Worm (Caenorhabditis elegans) whole organism, young adult: Measurements from ENCODE around the gene rmd-2.
"Not testable (repeated sequence)": the region's sequence is repeated elsewhere in the genome, so short reads cannot be mapped to it uniquely, and the experiment has no call there.

Source experiments
- B0019.2 ChIP-seq: fragments of 200-800 bp; sonication (Bioruptor generic); conservative IDR thresholded peaks from 2 replicates; pipeline ENCODE4 v1.3.6; 2022; ENCODE audit warnings: missing genetic modification reagents, missing genetic modification characterization, missing compliant biosample characterization
- B0336.3 ChIP-seq: fragments of 200-800 bp; sonication (Bioruptor generic); IDR thresholded peaks from 2 replicates; pipeline ENCODE4 v1.3.6; 2022; ENCODE audit warnings: missing genetic modification characterization, missing compliant biosample characterization
- F22D6.2 ChIP-seq: sonication (generic microtip); optimal IDR thresholded peaks from 2 replicates; lab custom pipeline; 2016; ENCODE audit warnings: mild to moderate bottlenecking, missing genetic modification characterization, missing compliant biosample characterization
- F23B12.7 ChIP-seq: sonication (generic microtip); optimal IDR thresholded peaks from 2 replicates; lab custom pipeline; 2017; ENCODE audit warnings: missing genetic modification characterization, mild to moderate bottlenecking, missing compliant biosample characterization, antibody characterized with exemption, moderate library complexity; ENCODE audit not compliant: insufficient read depth
- F33H1.4 ChIP-seq: fragments of 200-800 bp; sonication (Bioruptor generic); IDR thresholded peaks from 2 replicates; pipeline ENCODE4 v1.3.6; 2022; ENCODE audit warnings: missing genetic modification reagents, missing genetic modification characterization, missing compliant biosample characterization
- K11D2.4 ChIP-seq: fragments of 200-800 bp; sonication (Bioruptor generic); IDR thresholded peaks from 2 replicates; pipeline ENCODE4 v1.3.6; 2022; ENCODE audit warnings: missing genetic modification reagents, missing genetic modification characterization, missing compliant biosample characterization
- K12H6.12 ChIP-seq: fragments of 200-800 bp; sonication (Bioruptor generic); optimal IDR thresholded peaks from 2 replicates; lab custom pipeline; 2018; ENCODE audit warnings: mild to moderate bottlenecking, missing genetic modification characterization, missing compliant biosample characterization
- T07F8.4 ChIP-seq: sonication (generic microtip); optimal IDR thresholded peaks from 2 replicates; lab custom pipeline; 2016; ENCODE audit warnings: mild to moderate bottlenecking, missing genetic modification characterization, moderate library complexity, missing compliant biosample characterization
- Y79H2A.3 ChIP-seq: fragments of 200-800 bp; sonication (Bioruptor generic); conservative IDR thresholded peaks from 2 replicates; pipeline ENCODE4 v1.3.6; 2022; ENCODE audit warnings: missing genetic modification reagents, missing genetic modification characterization, missing compliant biosample characterization
- Y95B8A.8 ChIP-seq: fragments of 200-800 bp; sonication (Bioruptor generic); IDR thresholded peaks from 2 replicates; pipeline ENCODE4 v1.3.6; 2022; ENCODE audit warnings: missing genetic modification reagents, missing genetic modification characterization, missing compliant biosample characterization
- ZK185.1 ChIP-seq: sonication (generic microtip); optimal IDR thresholded peaks from 2 replicates; lab custom pipeline; 2016; ENCODE audit warnings: mild to moderate bottlenecking, missing genetic modification characterization, missing compliant biosample characterization; ENCODE audit not compliant: poor library complexity, severe bottlenecking
- attf-3 ChIP-seq: fragments of 200-800 bp; sonication (Bioruptor generic); conservative IDR thresholded peaks from 2 replicates; pipeline ENCODE4 v1.3.6; 2022; ENCODE audit warnings: missing genetic modification reagents, missing genetic modification characterization, missing compliant biosample characterization
- attf-5 ChIP-seq: fragments of 200-800 bp; sonication (Bioruptor generic); optimal IDR thresholded peaks from 2 replicates; lab custom pipeline; 2018; ENCODE audit warnings: mild to moderate bottlenecking, missing genetic modification characterization, missing compliant biosample characterization
- cebp-1 ChIP-seq, 2 experiments: fragments of 200-800 bp in 1 of 2; sonication (Bioruptor generic) in 1 of 2; sonication (generic microtip) in 1 of 2; IDR thresholded peaks in 1 of 2; optimal IDR thresholded peaks in 1 of 2; 2 replicates each; pipeline versions ENCODE4 v1.3.6 to Lab custom; 2017 to 2022; ENCODE audit warnings: missing compliant biosample characterization in 2 of 2, missing genetic modification characterization in 2 of 2, mild to moderate bottlenecking in 1 of 2, missing genetic modification reagents in 1 of 2, moderate library complexity in 1 of 2
- ceh-91 ChIP-seq: fragments of 200-800 bp; sonication (Bioruptor generic); IDR thresholded peaks from 2 replicates; pipeline ENCODE4 v1.3.6; 2022; ENCODE audit warnings: missing genetic modification reagents, missing genetic modification characterization, missing compliant biosample characterization
- chd-7 ChIP-seq: sonication (generic microtip); optimal IDR thresholded peaks from 2 replicates; lab custom pipeline; 2016; ENCODE audit warnings: mild to moderate bottlenecking, missing genetic modification characterization, moderate library complexity, missing compliant biosample characterization
- dpff-1 ChIP-seq: sonication (generic microtip); optimal IDR thresholded peaks from 2 replicates; lab custom pipeline; 2017; ENCODE audit warnings: mild to moderate bottlenecking, missing genetic modification characterization, missing compliant biosample characterization
- dpl-1 ChIP-seq: fragments of 150-350 bp; optimal IDR thresholded peaks from 2 replicates; lab custom pipeline; 2014; ENCODE audit warnings: missing biosample characterization, missing genetic modification reagents, missing genetic modification characterization
- ets-4 ChIP-seq: fragments of 200-800 bp; sonication (Bioruptor generic); optimal IDR thresholded peaks from 2 replicates; lab custom pipeline; 2018; ENCODE audit warnings: mild to moderate bottlenecking, missing genetic modification characterization, missing compliant biosample characterization
- him-1 ChIP-seq: sonication (generic microtip); optimal IDR thresholded peaks from 2 replicates; lab custom pipeline; 2016; ENCODE audit warnings: missing genotype, missing genetic modification reagents, missing genetic modification characterization, missing compliant biosample characterization
- hmg-1.2 ChIP-seq: fragments of 200-800 bp; sonication (Bioruptor generic); IDR thresholded peaks from 2 replicates; pipeline ENCODE4 v1.3.6; 2022; ENCODE audit warnings: missing genetic modification reagents, missing genetic modification characterization, missing compliant biosample characterization
- hrde-1 ChIP-seq: sonication (generic microtip); optimal IDR thresholded peaks from 2 replicates; lab custom pipeline; 2016; ENCODE audit warnings: missing genetic modification characterization, mild to moderate bottlenecking, missing compliant biosample characterization, moderate library complexity, missing genotype, missing genetic modification reagents, borderline replicate concordance
- hsf-1 ChIP-seq: fragments of 200-800 bp; sonication (Bioruptor generic); IDR thresholded peaks from 2 replicates; pipeline ENCODE4 v1.3.6; 2022; ENCODE audit warnings: missing genetic modification reagents, missing genetic modification characterization, missing compliant biosample characterization
- let-607 ChIP-seq, 2 experiments: fragments of 200-800 bp in 1 of 2; sonication (Bioruptor generic) in 1 of 2; sonication (generic microtip) in 1 of 2; optimal IDR thresholded peaks; 2 replicates each; lab custom pipeline; 2016 to 2018; ENCODE audit warnings: mild to moderate bottlenecking in 2 of 2, missing compliant biosample characterization in 2 of 2, missing genetic modification characterization in 2 of 2, moderate library complexity in 2 of 2, missing genotype in 1 of 2
- lsl-1 ChIP-seq: fragments of 200-800 bp; sonication (Bioruptor generic); optimal IDR thresholded peaks from 2 replicates; lab custom pipeline; 2018; ENCODE audit warnings: mild to moderate bottlenecking, missing genetic modification characterization, moderate library complexity, missing compliant biosample characterization
- madf-10 ChIP-seq: sonication (generic microtip); optimal IDR thresholded peaks from 2 replicates; lab custom pipeline; 2016; ENCODE audit warnings: mild to moderate bottlenecking, missing genetic modification characterization, missing compliant biosample characterization
- madf-6 ChIP-seq: fragments of 200-800 bp; sonication (Bioruptor generic); IDR thresholded peaks from 2 replicates; pipeline ENCODE4 v1.3.6; 2022; ENCODE audit warnings: missing genetic modification reagents, missing genetic modification characterization, missing compliant biosample characterization
- madf-8 ChIP-seq: fragments of 200-800 bp; sonication (Bioruptor generic); conservative IDR thresholded peaks from 2 replicates; pipeline ENCODE4 v1.3.6; 2022; ENCODE audit warnings: missing genetic modification reagents, missing genetic modification characterization, missing compliant biosample characterization
- nhr-80 ChIP-seq: sonication (generic microtip); optimal IDR thresholded peaks from 2 replicates; lab custom pipeline; 2016; ENCODE audit warnings: missing genetic modification characterization, missing compliant biosample characterization
- pha-4 ChIP-seq: fragments of 150-350 bp; sonication (generic microtip); optimal IDR thresholded peaks from 2 replicates; lab custom pipeline; 2014; ENCODE audit warnings: missing biosample characterization, missing genetic modification reagents, missing genetic modification characterization
- rec-8 ChIP-seq, 2 experiments: sonication (generic microtip); optimal IDR thresholded peaks; 2 replicates each; lab custom pipeline; 2016; ENCODE audit warnings: mild to moderate bottlenecking in 2 of 2, missing genetic modification characterization in 2 of 2, missing genetic modification reagents in 2 of 2, missing genotype in 2 of 2, missing biosample characterization in 1 of 2, missing compliant biosample characterization in 1 of 2, moderate library complexity in 1 of 2
- rpc-1 ChIP-seq, 2 experiments: fragments of 150-350 bp in 1 of 2; sonication (generic microtip) in 1 of 2; optimal IDR thresholded peaks; 2 replicates each; lab custom pipeline; 2014 to 2018; ENCODE audit warnings: missing biosample characterization in 1 of 2, missing genetic modification characterization in 1 of 2, missing genetic modification reagents in 1 of 2, missing genotype in 1 of 2
- snpc-3.4 ChIP-seq: sonication (generic microtip); optimal IDR thresholded peaks from 2 replicates; lab custom pipeline; 2017; ENCODE audit warnings: missing genetic modification characterization, mild to moderate bottlenecking, missing compliant biosample characterization, antibody characterized with exemption, moderate library complexity, missing genotype, missing genetic modification reagents
- tbp1 ChIP-seq: fragments of 200-800 bp; sonication (Bioruptor generic); optimal IDR thresholded peaks from 2 replicates; lab custom pipeline; 2018; ENCODE audit warnings: mild to moderate bottlenecking, missing genetic modification characterization, missing compliant biosample characterization
- unc-130 ChIP-seq: sonication (generic microtip); optimal IDR thresholded peaks from 2 replicates; lab custom pipeline; 2016; ENCODE audit warnings: missing genetic modification reagents, missing genetic modification characterization, missing compliant biosample characterization
- zfh-2 ChIP-seq: fragments of 200-800 bp; sonication (Bioruptor generic); conservative IDR thresholded peaks from 2 replicates; pipeline ENCODE4 v1.3.6; 2022; ENCODE audit warnings: missing genetic modification reagents, missing genetic modification characterization, missing compliant biosample characterization
- zim-3 ChIP-seq: sonication (generic microtip); optimal IDR thresholded peaks from 2 replicates; lab custom pipeline; 2017; ENCODE audit warnings: mild to moderate bottlenecking, missing genetic modification characterization, moderate library complexity, missing compliant biosample characterization
- ztf-18 ChIP-seq: sonication (generic microtip); optimal IDR thresholded peaks from 2 replicates; lab custom pipeline; 2016; ENCODE audit warnings: missing genotype, mild to moderate bottlenecking, missing genetic modification characterization, missing compliant biosample characterization

Gene rmd-2

ce11 chrV:9983529-9983928 is 2.5 kb downstream of the rmd-2 start (continued):
- TF ChIP-seq snpc-3.4 = no peak
- TF ChIP-seq F22D6.2 (tag; lab: Kevin White, UChicago) = no peak
- TF ChIP-seq madf-6 (GFP tag; lab: Robert Waterston, UW) = no peak
- no peak for TF ChIP-seq attf-5 (GFP tag; lab: Kevin White, UChicago)
- TF ChIP-seq rec-8 (tag; optimal IDR thresholded peaks at IDR 0.05; lab: Kevin White, UChicago) = no peak
- TF ChIP-seq zim-3 (tag; lab: Kevin White, UChicago) = no peak
- no peak for TF ChIP-seq hrde-1
- TF ChIP-seq chd-7 (tag; lab: Kevin White, UChicago) = no peak
- no peak for TF ChIP-seq ets-4 (GFP tag; lab: Kevin White, UChicago)
- 0 out of 2 replicates have a peak, but pooled peaks have one; percentile 25 for TF ChIP-seq Y79H2A.3 (GFP tag; lab: Robert Waterston, UW)
- TF ChIP-seq hsf-1 (GFP tag; lab: Robert Waterston, UW) = peak; percentile 41; the same call in 1 of the 2 replicates
- TF ChIP-seq B0019.2 = no peak
- TF ChIP-seq hmg-1.2 = no peak; the same call in none of the 2 replicates
- no peak for TF ChIP-seq attf-3
- no peak for TF ChIP-seq dpff-1 (tag; lab: Kevin White, UChicago)
- TF ChIP-seq pha-4 (tag; lab: Kevin White, UChicago) = no peak
- TF ChIP-seq B0336.3 (GFP tag; lab: Robert Waterston, UW) = 0 out of 2 replicates have a peak, but pooled peaks have one; percentile 19
- no peak for TF ChIP-seq rpc-1 (optimal IDR thresholded peaks at IDR 0.05; lab: Kevin White, UChicago)
- no peak for TF ChIP-seq rpc-1 (tag; optimal IDR thresholded peaks at IDR 0.05; lab: Kevin White, UChicago)

DNA sequence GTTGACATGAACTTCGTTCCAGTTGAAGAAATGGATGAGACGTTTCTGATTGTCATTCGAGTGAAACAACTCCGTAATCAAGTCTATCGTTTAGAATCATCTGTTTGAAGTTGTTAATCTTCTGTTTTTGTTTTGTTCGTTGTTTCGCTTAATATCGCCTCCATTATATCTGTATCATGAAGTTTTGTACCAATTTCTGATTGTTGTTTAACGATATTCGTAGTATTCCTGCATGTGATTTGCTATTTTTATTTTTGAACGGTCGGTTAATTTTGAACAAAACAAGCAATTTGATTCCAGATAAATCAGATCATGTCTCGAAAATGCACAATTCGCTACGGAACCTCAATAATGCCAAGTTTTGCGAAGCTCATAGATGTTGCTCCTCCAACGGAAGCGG is 3.5 kb downstream of the rmd-2 start, which contains the start of gene C27H6.9:
TSS of gene C27H6.9 (plus strand) at position 301 of the 400 bp plus-strand sequence.
- TF ChIP-seq hsf-1 (GFP tag; lab: Robert Waterston, UW) = peak; percentile 27; the same call in 1 of the 2 replicates
- no peak for TF ChIP-seq zim-3 (tag; lab: Kevin White, UChicago)
- peak; percentile 14; the same call in 1 of the 2 replicates for TF ChIP-seq madf-6 (GFP tag; lab: Robert Waterston, UW)
- TF ChIP-seq, all 124 proteins: peak for 2

- 0 out of 2 replicates have a peak, but pooled peaks have one; percentile 21 for TF ChIP-seq ceh-91 (GFP tag; lab: Robert Waterston, UW)
- peak; percentile 50; the same call in 1 of the 2 replicates for TF ChIP-seq K11D2.4 (GFP tag; lab: Robert Waterston, UW)
- peak; percentile 15 for TF ChIP-seq T07F8.4 (tag; lab: Kevin White, UChicago)
- peak; percentile 4 for TF ChIP-seq unc-130 (GFP tag; lab: Kevin White, UChicago)
- TF ChIP-seq madf-6 (GFP tag; lab: Robert Waterston, UW) = peak; percentile 53; the same call in 1 of the 2 replicates
- TF ChIP-seq ZK185.1 (tag; lab: Kevin White, UChicago) = peak; percentile 58
- TF ChIP-seq Y95B8A.8 (GFP tag; lab: Robert Waterston, UW) = 0 out of 2 replicates have a peak, but pooled peaks have one; percentile 14
- peak; percentile 14 for TF ChIP-seq K12H6.12
- peak; percentile 70 for TF ChIP-seq madf-10 (tag; lab: Kevin White, UChicago)
- TF ChIP-seq dpl-1 = peak; percentile 12
- TF ChIP-seq cebp-1 (GFP tag; IDR thresholded peaks at IDR 0.05; lab: Robert Waterston, UW) = 0 out of 2 replicates have a peak, but pooled peaks have one; percentile 63
- TF ChIP-seq cebp-1 (tag; optimal IDR thresholded peaks at IDR 0.05; lab: Kevin White, UChicago) = peak; percentile 69
- peak; percentile 49 for TF ChIP-seq hmg-1.2
- TF ChIP-seq attf-3 = peak; percentile 12; the same call in 1 of the 2 replicates
- peak; percentile 15 for TF ChIP-seq chd-7 (tag; lab: Kevin White, UChicago)
- TF ChIP-seq lsl-1 (GFP tag; lab: Kevin White, UChicago) = peak; percentile 63
- 0 out of 2 replicates have a peak, but pooled peaks have one; percentile 45 for TF ChIP-seq B0019.2
- TF ChIP-seq zfh-2 = 0 out of 2 replicates have a peak, but pooled peaks have one; percentile 29
- TF ChIP-seq F23B12.7 = peak; percentile 37
- TF ChIP-seq rpc-1 (optimal IDR thresholded peaks at IDR 0.05; lab: Kevin White, UChicago) = peak; percentile 34
- TF ChIP-seq rpc-1 (tag; optimal IDR thresholded peaks at IDR 0.05; lab: Kevin White, UChicago) = not testable (repeated sequence)
- peak; percentile 50 for TF ChIP-seq ztf-18 (tag; lab: Kevin White, UChicago)
- TF ChIP-seq nhr-80 (tag; lab: Kevin White, UChicago) = peak; percentile 60
- peak; percentile 67 for TF ChIP-seq F33H1.4
- TF ChIP-seq him-1 = peak; percentile 14
- TF ChIP-seq tbp1 = peak; percentile 14
- 0 out of 2 replicates have a peak, but pooled peaks have one; percentile 15 for TF ChIP-seq madf-8 (GFP tag; lab: Robert Waterston, UW)
- peak in 1 of 2 experiments; percentile 34 for TF ChIP-seq let-607 (tag; optimal IDR thresholded peaks at IDR 0.05; lab: Kevin White, UChicago)
Measured at ce11 chrV:9980731-9981483, 5.2 kb downstream of the rmd-2 start, which contains the start of the genes ruvb-1 and tofu-1. TSS of gene ruvb-1 (minus strand) at chrV:9980802. TSS of gene tofu-1 (plus strand) at chrV:9981147.
